Worm (Caenorhabditis elegans): ENCODE results near the gene gana-1.
A peak's percentile ranks its signal among the peaks of the same experiment; 100 is the strongest.

The gana-1 gene

DNA sequence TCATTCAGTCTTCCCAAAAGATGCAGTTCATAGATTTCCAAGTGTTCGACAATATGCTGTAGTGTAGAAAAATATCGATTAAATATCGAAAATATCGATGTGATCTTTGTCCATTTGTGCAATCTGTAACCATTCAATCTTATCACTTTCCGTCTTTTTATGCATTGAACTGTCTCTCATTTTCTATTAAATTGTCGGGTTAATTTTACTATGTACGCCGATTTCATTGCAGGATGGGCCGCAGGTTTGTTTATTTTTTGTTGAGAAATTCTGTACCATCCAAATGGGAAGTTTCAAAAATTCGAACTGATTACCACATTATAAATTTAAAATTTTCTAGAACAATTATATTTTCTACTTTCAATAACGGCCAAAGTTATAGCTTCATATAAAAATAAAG, 2.8 kb upstream of the gana-1 start, which contains the start of gene R07B7.8:
TSS of gene R07B7.8 (minus strand) at position 101 of the 400 bp plus-strand sequence.
- TF ChIP-seq efl-1 (GFP tag; optimal IDR thresholded peaks at IDR 0.05) = no peak

DNA sequence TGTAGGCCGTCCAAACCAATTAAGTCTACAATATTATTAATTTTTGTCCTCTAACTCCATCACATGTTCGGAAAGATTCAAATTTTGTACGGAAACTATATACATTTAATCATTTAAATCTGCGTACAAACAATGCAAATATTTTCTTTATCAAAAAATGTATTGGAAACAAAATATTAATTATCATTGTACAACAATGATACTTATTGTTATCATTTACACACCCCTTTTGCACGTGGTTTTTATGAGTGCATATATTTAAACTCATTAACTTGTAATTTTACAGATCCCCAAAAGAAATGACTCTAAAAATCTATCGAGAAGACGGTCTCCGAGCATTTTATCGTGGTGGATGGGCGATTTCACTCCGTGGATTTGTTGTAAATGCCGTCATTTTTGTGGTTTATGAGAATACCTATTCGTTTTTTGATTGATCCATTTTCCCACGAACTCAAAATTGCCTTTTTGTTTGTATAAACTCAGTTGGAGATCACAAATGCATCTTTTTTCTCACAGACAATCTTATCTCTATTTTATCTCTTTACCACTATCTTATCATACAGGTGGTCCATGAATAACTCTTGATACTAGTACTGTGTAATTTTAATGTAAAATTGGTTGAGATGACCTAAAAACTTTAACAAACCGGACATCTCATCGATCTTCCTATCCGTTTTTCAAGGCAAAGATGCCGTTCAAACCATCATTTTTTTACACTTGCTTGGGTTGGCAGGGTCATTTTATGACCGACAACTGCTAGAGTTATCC, 983 bp upstream of the gana-1 start:
- no peak for TF ChIP-seq chd-7 (tag; optimal IDR thresholded peaks at IDR 0.05)
- TF ChIP-seq Y53F4B.3 (GFP tag; IDR thresholded peaks at IDR 0.05) = no peak
- no peak for TF ChIP-seq mcd-1 (GFP tag; IDR thresholded peaks at IDR 0.05)

DNA sequence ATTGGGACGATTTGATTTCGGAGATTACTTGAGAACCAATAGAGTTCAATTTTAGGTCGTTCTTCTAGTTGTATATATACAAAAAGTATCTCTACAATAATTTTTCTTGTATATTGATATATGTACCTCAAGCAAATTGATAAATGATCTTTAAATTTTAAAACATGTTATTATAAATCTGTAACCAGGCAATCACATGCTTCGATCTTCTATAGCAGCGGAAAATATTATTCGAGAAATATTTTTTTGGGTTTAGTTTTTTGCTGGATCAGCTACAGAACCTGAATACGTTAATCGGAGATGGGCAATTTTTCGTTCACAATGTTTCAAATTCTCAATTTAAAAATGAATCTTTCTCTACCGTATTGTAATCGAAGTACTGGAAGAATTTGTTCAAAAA, 1.7 kb downstream of the gana-1 start, which contains the start of gene R07B7.12:
TSS of gene R07B7.12 (plus strand) at position 301 of the 400 bp plus-strand sequence.
- TF ChIP-seq F33H1.4 (GFP tag; IDR thresholded peaks at IDR 0.05) = no peak
- no peak for TF ChIP-seq xnd-1 (tag; optimal IDR thresholded peaks at IDR 0.05)
- no peak for TF ChIP-seq F23B12.7 (tag; optimal IDR thresholded peaks at IDR 0.05; ENCODE audit: insufficient read depth)
- TF ChIP-seq lin-26 (GFP tag; IDR thresholded peaks at IDR 0.05) = no peak
- no peak for TF ChIP-seq T26A5.8 (tag; optimal IDR thresholded peaks at IDR 0.05)
- TF ChIP-seq mes-4 (tag; optimal IDR thresholded peaks at IDR 0.05) = no peak
- TF ChIP-seq unc-130 (GFP tag; optimal IDR thresholded peaks at IDR 0.05) = no peak
- no peak for TF ChIP-seq somi-1 (GFP tag; optimal IDR thresholded peaks at IDR 0.05)
- no peak for TF ChIP-seq Y53G8AR.9 (GFP tag; conservative IDR thresholded peaks at IDR 0.05)
- no peak for TF ChIP-seq Y95B8A.8 (GFP tag; IDR thresholded peaks at IDR 0.05)
- TF ChIP-seq madf-8 (GFP tag; conservative IDR thresholded peaks at IDR 0.05) = no peak
- TF ChIP-seq egl-44 (GFP tag; IDR thresholded peaks at IDR 0.05) = no peak
- no peak for TF ChIP-seq hsf-1 (GFP tag; IDR thresholded peaks at IDR 0.05)

DNA sequence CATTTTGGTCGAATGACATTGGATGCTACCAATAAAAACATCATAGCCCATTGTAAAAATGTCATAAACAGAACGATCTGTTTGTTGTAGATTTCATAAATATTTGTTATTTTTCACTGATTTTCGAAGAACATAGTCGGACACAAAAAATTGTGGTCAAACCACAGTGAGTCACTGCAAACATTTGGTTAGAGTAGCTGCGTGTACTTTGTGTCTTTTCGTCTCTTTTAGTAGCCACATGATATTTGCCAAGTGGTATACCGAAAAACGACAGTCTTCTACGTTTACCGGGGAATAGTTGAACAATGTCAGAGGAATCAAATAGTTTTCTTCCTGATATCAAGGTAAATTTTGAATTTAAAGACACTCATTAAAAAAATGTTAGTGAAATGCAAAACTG, 4.7 kb downstream of the gana-1 start, which contains the start of gene nhr-206:
TSS of gene nhr-206 (plus strand) at position 248 of the 400 bp plus-strand sequence.
- no peak for TF ChIP-seq ekl-4 (GFP tag; IDR thresholded peaks at IDR 0.05)
- TF ChIP-seq nhr-80 (tag; optimal IDR thresholded peaks at IDR 0.05) = peak; percentile 63

DNA sequence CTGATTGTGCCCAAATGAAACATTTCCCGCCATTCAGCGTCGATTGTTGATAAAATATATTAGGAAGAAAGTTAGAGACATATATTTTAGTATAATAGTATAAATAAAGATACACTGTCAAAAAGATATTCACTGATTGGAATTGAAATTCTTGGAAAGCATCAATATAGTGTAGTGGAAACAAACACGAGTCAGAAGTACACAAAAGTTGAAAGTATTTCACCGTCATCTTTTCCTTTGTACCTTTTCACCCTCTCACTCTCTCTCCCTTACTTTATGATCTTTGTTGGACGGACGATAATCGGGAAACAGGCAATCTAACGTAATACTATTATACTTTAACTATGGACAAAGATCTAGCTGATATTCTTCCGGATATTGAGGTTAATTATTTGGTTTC, 7.0 kb downstream of the gana-1 start, which contains the start of gene nhr-208:
TSS of gene nhr-208 (plus strand) at position 288 of the 400 bp plus-strand sequence.
- TF ChIP-seq ccch-3 (GFP tag; optimal IDR thresholded peaks at IDR 0.05) = no peak
- TF ChIP-seq C17E4.6 (GFP tag; IDR thresholded peaks at IDR 0.05) = no peak
- TF ChIP-seq tlf-1 (GFP tag; optimal IDR thresholded peaks at IDR 0.05) = no peak
- TF ChIP-seq T26A5.8 (tag; optimal IDR thresholded peaks at IDR 0.05) = no peak
- TF ChIP-seq zim-3 (tag; optimal IDR thresholded peaks at IDR 0.05) = no peak
- no peak for TF ChIP-seq lag-1 (GFP tag; IDR thresholded peaks at IDR 0.05)
- no peak for TF ChIP-seq tbx-9 (tag; optimal IDR thresholded peaks at IDR 0.05; ENCODE audit: borderline replicate concordance)
- no peak for TF ChIP-seq ceh-100 (GFP tag; IDR thresholded peaks at IDR 0.05)
- no peak for TF ChIP-seq akir-1 (GFP tag; optimal IDR thresholded peaks at IDR 0.05)
- no peak for TF ChIP-seq Y67H2A.10 (GFP tag; conservative IDR thresholded peaks at IDR 0.05)
- no peak for TF ChIP-seq Y53G8AR.9 (GFP tag; conservative IDR thresholded peaks at IDR 0.05)
- TF ChIP-seq dpl-1 (GFP tag; optimal IDR thresholded peaks at IDR 0.05) = no peak
- no peak for TF ChIP-seq lir-1 (GFP tag; conservative IDR thresholded peaks at IDR 0.05)
- TF ChIP-seq C06A6.2 (GFP tag; conservative IDR thresholded peaks at IDR 0.05) = no peak
- TF ChIP-seq die-1 (tag; optimal IDR thresholded peaks at IDR 0.05) = no peak
- no peak for TF ChIP-seq nhr-120 (GFP tag; IDR thresholded peaks at IDR 0.05)

Measured in whole organism, young adult.